Fruit fly (Drosophila melanogaster): Measurements from ENCODE around the gene CG32262.

CG32262 gene

dm6 chr3L:3845815-3846375 is 35.9 kb upstream of the CG32262 start, which contains the start of gene Awh (continued):
- TF ChIP-seq Fer2 (tag; optimal IDR thresholded peaks at IDR 0.05) (no peak), emc (GFP tag; optimal IDR thresholded peaks at IDR 0.05) (no peak), Sin3A (optimal IDR thresholded peaks at IDR 0.05) (no peak), CG6689 (GFP tag; IDR thresholded peaks at IDR 0.05) (no peak), B-H1 (GFP tag; IDR thresholded peaks at IDR 0.05) (no peak), CG2202 (tag; optimal IDR thresholded peaks at IDR 0.05) (no peak), CG11456 (GFP tag; IDR thresholded peaks at IDR 0.05) (no peak), CG18262 (tag; optimal IDR thresholded peaks at IDR 0.05) (no peak), CG15514 (GFP tag; optimal IDR thresholded peaks at IDR 0.05) (no peak), CG43689 (GFP tag; IDR thresholded peaks at IDR 0.05) (no peak), bsh (GFP tag; optimal IDR thresholded peaks at IDR 0.05) (no peak), abd-A (tag; optimal IDR thresholded peaks at IDR 0.05) (peak; percentile 27), Bgb (GFP tag; IDR thresholded peaks at IDR 0.05; ENCODE audit: partially characterized antibody) (peak; percentile 82; the same call in 1 of the 2 replicates), CG16815 (GFP tag; optimal IDR thresholded peaks at IDR 0.05) (no peak), lov (optimal IDR thresholded peaks at IDR 0.05) (no peak), lov (GFP tag; IDR thresholded peaks at IDR 0.05) (no peak), usp (GFP tag; optimal IDR thresholded peaks at IDR 0.05) (no peak), gem (tag; optimal IDR thresholded peaks at IDR 0.05) (no peak), CG7271 (tag; optimal IDR thresholded peaks at IDR 0.05) (no peak), Vsx1 (GFP tag; optimal IDR thresholded peaks at IDR 0.05) (no peak), CG13894 (tag; optimal IDR thresholded peaks at IDR 0.05) (no peak), tll (GFP tag; optimal IDR thresholded peaks at IDR 0.05) (peak in 1 of 2 experiments; percentile 5), CG3995 (GFP tag; optimal IDR thresholded peaks at IDR 0.05) (no peak), Dad (GFP tag; optimal IDR thresholded peaks at IDR 0.05) (no peak), CG8089 (GFP tag; optimal IDR thresholded peaks at IDR 0.05) (no peak), bbx (GFP tag; IDR thresholded peaks at IDR 0.05; ENCODE audit: partially characterized antibody) (peak; percentile 66; the same call in 1 of the 2 replicates), her (GFP tag; optimal IDR thresholded peaks at IDR 0.05) (no peak), MTF-1 (GFP tag; optimal IDR thresholded peaks at IDR 0.05; ENCODE audit: borderline replicate concordance) (no peak), tup (GFP tag; optimal IDR thresholded peaks at IDR 0.05) (no peak), Sox102F (GFP tag; optimal IDR thresholded peaks at IDR 0.05) (no peak), Opbp (GFP tag; IDR thresholded peaks at IDR 0.05; ENCODE audit: partially characterized antibody) (peak; percentile 62; the same call in 2 of the 3 replicates), Nf-YC (tag; optimal IDR thresholded peaks at IDR 0.05) (peak; percentile 98), Dref (GFP tag; IDR thresholded peaks at IDR 0.05) (no peak), Deaf1 (tag; optimal IDR thresholded peaks at IDR 0.05) (peak; percentile 26), so (GFP tag; IDR thresholded peaks at IDR 0.05) (0 out of 3 replicates have a peak, but pooled peaks have one; percentile 24), sens-2 (GFP tag; IDR thresholded peaks at IDR 0.05) (no peak), ERR (GFP tag; optimal IDR thresholded peaks at IDR 0.05) (no peak), CG17829 (tag; optimal IDR thresholded peaks at IDR 0.05) (peak; percentile 42), Dek (tag; optimal IDR thresholded peaks at IDR 0.05) (no peak), CG1647 (GFP tag; optimal IDR thresholded peaks at IDR 0.05) (no peak), CG2116 (GFP tag; optimal IDR thresholded peaks at IDR 0.05) (no peak), CG17328 (GFP tag; IDR thresholded peaks at IDR 0.05) (no peak; the same call in 1 of the 2 replicates), CG18011 (GFP tag; optimal IDR thresholded peaks at IDR 0.05) (no peak), CG1792 (GFP tag; optimal IDR thresholded peaks at IDR 0.05) (no peak), pfk (GFP tag; optimal IDR thresholded peaks at IDR 0.05) (no peak), tgo (GFP tag; IDR thresholded peaks at IDR 0.05) (no peak), lmd (GFP tag; IDR thresholded peaks at IDR 0.05) (no peak), HLH54F (GFP tag; optimal IDR thresholded peaks at IDR 0.05) (no peak), h (optimal IDR thresholded peaks at IDR 0.05) (no peak), HHEX (GFP tag; optimal IDR thresholded peaks at IDR 0.05) (no peak), CG13424 (tag; optimal IDR thresholded peaks at IDR 0.05) (no peak)
